Worm (Caenorhabditis elegans) whole organism, late embryonic: ENCODE results near the gene mon-2.
A peak's percentile ranks its signal among the peaks of the same experiment; 100 is the strongest.

ENCODE experiments used
- che-1 ChIP-seq: sonication (generic microtip); optimal IDR thresholded peaks from 2 replicates; lab custom pipeline; 2016; ENCODE audit warnings: mild to moderate bottlenecking, missing genetic modification characterization, missing compliant biosample characterization
- dve-1 ChIP-seq: sonication (generic microtip); optimal IDR thresholded peaks from 2 replicates; lab custom pipeline; 2017; ENCODE audit warnings: antibody characterized with exemption, mild to moderate bottlenecking, missing genetic modification characterization, missing compliant biosample characterization
- elt-2 ChIP-seq: sonication (generic microtip); optimal IDR thresholded peaks from 2 replicates; lab custom pipeline; 2016; ENCODE audit warnings: missing genetic modification reagents, missing genetic modification characterization, missing compliant biosample characterization
- fax-1 ChIP-seq: sonication (generic microtip); optimal IDR thresholded peaks from 2 replicates; lab custom pipeline; 2016; ENCODE audit warnings: missing genotype, missing genetic modification characterization, missing compliant biosample characterization
- fkh-10 ChIP-seq: fragments of 150-350 bp; optimal IDR thresholded peaks from 2 replicates; lab custom pipeline; 2014; ENCODE audit warnings: missing biosample characterization, missing genetic modification reagents, missing genetic modification characterization
- hlh-30 ChIP-seq: sonication (generic microtip); optimal IDR thresholded peaks from 2 replicates; lab custom pipeline; 2017; ENCODE audit warnings: antibody characterized with exemption, missing genetic modification characterization, missing compliant biosample characterization; ENCODE audit not compliant: insufficient read depth
- hlh-8 ChIP-seq: sonication (generic microtip); optimal IDR thresholded peaks from 2 replicates; lab custom pipeline; 2016; ENCODE audit warnings: missing genotype, missing genetic modification characterization, missing compliant biosample characterization
- lin-11 ChIP-seq: fragments of 200-800 bp; sonication (Bioruptor generic); optimal IDR thresholded peaks from 2 replicates; lab custom pipeline; 2018; ENCODE audit warnings: mild to moderate bottlenecking, missing genetic modification characterization, missing compliant biosample characterization
- nfya-1 ChIP-seq: sonication (generic microtip); optimal IDR thresholded peaks from 2 replicates; lab custom pipeline; 2017; ENCODE audit warnings: missing genetic modification characterization, mild to moderate bottlenecking, missing compliant biosample characterization, antibody characterized with exemption, moderate library complexity
- tbx-2 ChIP-seq: sonication (generic microtip); optimal IDR thresholded peaks from 2 replicates; lab custom pipeline; 2016; ENCODE audit warnings: missing genetic modification characterization, missing compliant biosample characterization
- ttx-3 ChIP-seq: sonication (generic microtip); optimal IDR thresholded peaks from 2 replicates; lab custom pipeline; 2016; ENCODE audit warnings: missing genetic modification reagents, missing genetic modification characterization, missing compliant biosample characterization
- ztf-16 ChIP-seq: sonication (generic microtip); optimal IDR thresholded peaks from 2 replicates; lab custom pipeline; 2017; ENCODE audit warnings: missing genetic modification characterization, missing compliant biosample characterization

ce11 chrIV:12086498-12086897 is 10.1 kb upstream of the mon-2 start:
- TF ChIP-seq ttx-3 (tag; lab: Kevin White, UChicago) (no peak), lin-11 (tag; lab: Kevin White, UChicago) (peak; percentile 46), elt-2 (tag; lab: Kevin White, UChicago) (peak; percentile 69), nfya-1 (tag; lab: Kevin White, UChicago) (peak; percentile 45), hlh-8 (tag; lab: Kevin White, UChicago) (no peak), fkh-10 (GFP tag; lab: Kevin White, UChicago) (no peak), tbx-2 (tag; lab: Kevin White, UChicago) (peak; percentile 61), ztf-16 (tag; lab: Kevin White, UChicago) (peak; percentile 63), hlh-30 (tag; lab: Kevin White, UChicago) (peak; percentile 68), dve-1 (tag; lab: Kevin White, UChicago) (no peak), che-1 (tag; lab: Kevin White, UChicago) (peak; percentile 49), fax-1 (peak; percentile 44)
